Fruit fly (Drosophila melanogaster): ENCODE data around the gene CG34169.

Gene CG34169

DNA sequence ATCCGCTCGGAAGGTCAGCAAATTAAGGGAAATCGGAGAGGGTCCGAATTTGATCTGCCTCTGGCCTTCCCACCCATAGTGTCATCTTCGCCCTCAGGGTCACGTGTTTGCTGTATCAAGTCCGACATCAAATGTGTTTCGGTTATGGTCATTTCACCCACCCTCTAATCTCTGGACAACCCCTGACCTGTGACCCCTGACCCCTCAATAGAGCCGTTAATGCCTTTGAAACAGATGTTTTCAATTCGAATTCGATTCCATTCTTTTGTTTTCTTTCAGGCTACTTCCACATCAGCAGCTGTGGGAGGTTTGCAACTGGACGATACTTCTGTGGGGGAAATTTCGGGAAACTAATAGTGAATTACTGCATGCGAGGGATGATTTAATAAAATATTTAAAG lies 48.2 kb downstream of the CG34169 start:
- TF ChIP-seq ttk (optimal IDR thresholded peaks at IDR 0.05) (no peak), Myc (optimal IDR thresholded peaks at IDR 0.05) (no peak), Sin3A (optimal IDR thresholded peaks at IDR 0.05) (no peak), psq (optimal IDR thresholded peaks at IDR 0.05) (no peak), h (optimal IDR thresholded peaks at IDR 0.05) (no peak), insv (optimal IDR thresholded peaks at IDR 0.05) (no peak)

dm6 chr2L:17222176-17222575 lies 48.9 kb downstream of the CG34169 start:
- TF ChIP-seq insv (optimal IDR thresholded peaks at IDR 0.05) (no peak), h (optimal IDR thresholded peaks at IDR 0.05) (no peak), Myc (optimal IDR thresholded peaks at IDR 0.05) (no peak), ttk (optimal IDR thresholded peaks at IDR 0.05) (no peak), psq (optimal IDR thresholded peaks at IDR 0.05) (no peak), Sin3A (optimal IDR thresholded peaks at IDR 0.05) (no peak)

- TF ChIP-seq ttk (optimal IDR thresholded peaks at IDR 0.05) (no peak), insv (optimal IDR thresholded peaks at IDR 0.05) (no peak), h (optimal IDR thresholded peaks at IDR 0.05) (no peak), Myc (optimal IDR thresholded peaks at IDR 0.05) (no peak), Sin3A (optimal IDR thresholded peaks at IDR 0.05) (no peak), psq (optimal IDR thresholded peaks at IDR 0.05) (no peak)
Measured at dm6 chr2L:17223493-17223892, 50.2 kb downstream of the CG34169 start.
